Fruit fly (Drosophila melanogaster) whole organism, embryonic: ENCODE results near the gene sau.

Experiments
- Adf1 ChIP-seq: fragments of 200-800 bp; sonication (Bioruptor generic); IDR thresholded peaks from 2 replicates; pipeline ENCODE4 v1.3.6; 2022; ENCODE audit warnings: missing biosample characterization, missing genetic modification characterization
- B-H2 ChIP-seq: fragments of 200-800 bp; sonication (Bioruptor generic); optimal IDR thresholded peaks from 2 replicates; lab custom pipeline; 2018; ENCODE audit warnings: missing biosample characterization, mild to moderate bottlenecking, missing genetic modification characterization
- CG10267 ChIP-seq: fragments of 200-800 bp; sonication (Bioruptor generic); optimal IDR thresholded peaks from 2 replicates; lab custom pipeline; 2018; ENCODE audit warnings: missing biosample characterization, mild to moderate bottlenecking, missing genetic modification characterization, moderate library complexity
- CG10462 ChIP-seq: fragments of 200-800 bp; sonication (Bioruptor generic); optimal IDR thresholded peaks from 2 replicates; lab custom pipeline; 2016; ENCODE audit warnings: missing biosample characterization, missing genetic modification characterization
- CG11093 ChIP-seq: fragments of 200-800 bp; sonication (Bioruptor generic); IDR thresholded peaks from 3 replicates; pipeline ENCODE4 v1.3.6; 2022; ENCODE audit warnings: missing biosample characterization, missing genetic modification characterization
- CG11247 ChIP-seq: fragments of 200-800 bp; sonication (Bioruptor generic); IDR thresholded peaks from 2 replicates; pipeline ENCODE4 v1.3.6; 2022; ENCODE audit warnings: missing biosample characterization, missing genetic modification characterization
- CG13296 ChIP-seq: fragments of 200-800 bp; sonication (Bioruptor generic); optimal IDR thresholded peaks from 3 replicates; lab custom pipeline; 2018; ENCODE audit warnings: missing biosample characterization, mild to moderate bottlenecking, missing genetic modification characterization
- CG13424 ChIP-seq: fragments of 200-800 bp; sonication (Bioruptor generic); optimal IDR thresholded peaks from 2 replicates; lab custom pipeline; 2019; ENCODE audit warnings: missing biosample characterization, mild to moderate bottlenecking, missing genetic modification characterization, moderate library complexity
- CG13624 ChIP-seq: fragments of 200-800 bp; sonication (Bioruptor generic); optimal IDR thresholded peaks from 2 replicates; lab custom pipeline; 2016; ENCODE audit warnings: missing biosample characterization, missing genetic modification characterization
- CG14710 ChIP-seq: fragments of 200-800 bp; sonication (Bioruptor generic); optimal IDR thresholded peaks from 3 replicates; lab custom pipeline; 2019; ENCODE audit warnings: missing biosample characterization, mild to moderate bottlenecking, missing genetic modification characterization, moderate library complexity
- CG14965 ChIP-seq: fragments of 200-800 bp; sonication (Bioruptor generic); optimal IDR thresholded peaks from 2 replicates; lab custom pipeline; 2016; ENCODE audit warnings: missing biosample characterization, missing genetic modification characterization, borderline replicate concordance
- CG15479 ChIP-seq: fragments of 200-800 bp; sonication (Bioruptor generic); optimal IDR thresholded peaks from 3 replicates; lab custom pipeline; 2019; ENCODE audit warnings: missing biosample characterization, mild to moderate bottlenecking, missing genetic modification characterization, moderate library complexity
- CG15514 ChIP-seq: fragments of 200-800 bp; sonication (Bioruptor generic); optimal IDR thresholded peaks from 3 replicates; lab custom pipeline; 2017; ENCODE audit warnings: missing biosample characterization, missing genetic modification characterization, mild to moderate bottlenecking, moderate library complexity, missing genetic modification reagents
- CG16813 ChIP-seq: fragments of 200-800 bp; sonication (Bioruptor generic); IDR thresholded peaks from 3 replicates; pipeline ENCODE4 v1.3.6; 2022; ENCODE audit warnings: missing biosample characterization, missing genetic modification characterization; ENCODE audit not compliant: partially characterized antibody
- CG16863 ChIP-seq: fragments of 200-800 bp; sonication (Bioruptor generic); optimal IDR thresholded peaks from 3 replicates; lab custom pipeline; 2016; ENCODE audit warnings: missing biosample characterization, missing genetic modification characterization
- CG2875 ChIP-seq: fragments of 200-800 bp; sonication (Bioruptor generic); optimal IDR thresholded peaks from 2 replicates; lab custom pipeline; 2017; ENCODE audit warnings: missing biosample characterization, mild to moderate bottlenecking, missing genetic modification characterization, missing genetic modification reagents
- CG30020 ChIP-seq: fragments of 200-800 bp; optimal IDR thresholded peaks from 2 replicates; lab custom pipeline; 2019; ENCODE audit warnings: missing biosample characterization, mild to moderate bottlenecking, missing genetic modification characterization, moderate library complexity
- CG30403 ChIP-seq: fragments of 200-800 bp; sonication (Bioruptor generic); optimal IDR thresholded peaks from 3 replicates; lab custom pipeline; 2016; ENCODE audit warnings: missing biosample characterization, missing genetic modification characterization
- CG31224 ChIP-seq: fragments of 200-800 bp; sonication (Bioruptor generic); IDR thresholded peaks from 2 replicates; pipeline ENCODE4 v1.3.6; 2022; ENCODE audit warnings: missing biosample characterization, missing genetic modification characterization
- CG33213 ChIP-seq: fragments of 200-800 bp; sonication (Bioruptor generic); optimal IDR thresholded peaks from 3 replicates; lab custom pipeline; 2016; ENCODE audit warnings: missing biosample characterization, missing genetic modification characterization
- CG3407 ChIP-seq: fragments of 200-800 bp; sonication (Bioruptor generic); optimal IDR thresholded peaks from 2 replicates; lab custom pipeline; 2018; ENCODE audit warnings: missing biosample characterization, mild to moderate bottlenecking, missing genetic modification characterization
- CG4404 ChIP-seq: fragments of 200-800 bp; sonication (Bioruptor generic); IDR thresholded peaks from 2 replicates; pipeline ENCODE4 v1.3.6; 2022; ENCODE audit warnings: missing biosample characterization, missing genetic modification characterization
- CG5953 ChIP-seq: fragments of 200-800 bp; sonication (Bioruptor generic); IDR thresholded peaks from 2 replicates; pipeline ENCODE4 v1.3.6; 2022; ENCODE audit warnings: missing biosample characterization, missing genetic modification characterization
- CG6272 ChIP-seq: fragments of 200-800 bp; sonication (Bioruptor generic); IDR thresholded peaks from 2 replicates; pipeline ENCODE4 v1.3.6; 2022; ENCODE audit warnings: missing biosample characterization, missing genetic modification characterization
- CG6854 ChIP-seq: fragments of 200-800 bp; sonication (Bioruptor generic); optimal IDR thresholded peaks from 3 replicates; lab custom pipeline; 2017; ENCODE audit warnings: missing biosample characterization, mild to moderate bottlenecking, missing genetic modification characterization
- CG8089 ChIP-seq: fragments of 200-800 bp; sonication (Bioruptor generic); optimal IDR thresholded peaks from 3 replicates; lab custom pipeline; 2016; ENCODE audit warnings: missing biosample characterization, missing genetic modification characterization
- CG8388 ChIP-seq: fragments of 200-800 bp; sonication (Bioruptor generic); optimal IDR thresholded peaks from 2 replicates; lab custom pipeline; 2019; ENCODE audit warnings: missing biosample characterization, mild to moderate bottlenecking, missing genetic modification characterization, moderate library complexity
- CHES-1-like ChIP-seq: fragments of 200-800 bp; sonication (Bioruptor generic); optimal IDR thresholded peaks from 2 replicates; lab custom pipeline; 2016; ENCODE audit warnings: missing biosample characterization, missing genetic modification characterization
- Dbx ChIP-seq: fragments of 200-800 bp; sonication (Bioruptor generic); IDR thresholded peaks from 3 replicates; pipeline ENCODE4 v1.3.6; 2022; ENCODE audit warnings: missing biosample characterization, missing genetic modification characterization
- Fer3 ChIP-seq: fragments of 200-800 bp; sonication (Bioruptor generic); optimal IDR thresholded peaks from 2 replicates; lab custom pipeline; 2018; ENCODE audit warnings: missing biosample characterization, mild to moderate bottlenecking, missing genetic modification characterization, moderate library complexity
- Hr78 ChIP-seq, 2 experiments: fragments of 200-800 bp in 1 of 2; fragments of >200 bp in 1 of 2; sonication (Bioruptor generic) in 1 of 2; optimal IDR thresholded peaks; 2 replicates each; lab custom pipeline; 2017 to 2019; ENCODE audit warnings: missing biosample characterization in 2 of 2, missing genetic modification characterization in 2 of 2, mild to moderate bottlenecking in 1 of 2, moderate library complexity in 1 of 2
- Hsf ChIP-seq: fragments of 200-800 bp; sonication (Bioruptor generic); optimal IDR thresholded peaks from 3 replicates; lab custom pipeline; 2016; ENCODE audit warnings: missing biosample characterization, missing genetic modification characterization
- Lim3 ChIP-seq: fragments of 200-800 bp; sonication (Bioruptor generic); IDR thresholded peaks from 2 replicates; pipeline ENCODE4 v1.3.6; 2022; ENCODE audit warnings: missing biosample characterization, missing genetic modification characterization
- Nf-YB ChIP-seq: fragments of 200-800 bp; sonication (Bioruptor generic); optimal IDR thresholded peaks from 3 replicates; lab custom pipeline; 2019; ENCODE audit warnings: missing biosample characterization, mild to moderate bottlenecking, missing genetic modification characterization, moderate library complexity
- NfI ChIP-seq: fragments of 200-800 bp; sonication (Bioruptor generic); optimal IDR thresholded peaks from 3 replicates; lab custom pipeline; 2018; ENCODE audit warnings: missing biosample characterization, mild to moderate bottlenecking, missing genetic modification characterization, moderate library complexity
- Rfx ChIP-seq: fragments of 200-800 bp; sonication (Bioruptor generic); IDR thresholded peaks from 2 replicates; pipeline ENCODE4 v1.3.6; 2022; ENCODE audit warnings: missing biosample characterization, missing genetic modification characterization
- Sox102F ChIP-seq: fragments of 200-800 bp; sonication (Bioruptor generic); optimal IDR thresholded peaks from 2 replicates; lab custom pipeline; 2018; ENCODE audit warnings: missing biosample characterization, mild to moderate bottlenecking, missing genetic modification characterization, moderate library complexity
- Xbp1 ChIP-seq: fragments of 200-800 bp; sonication (Bioruptor generic); optimal IDR thresholded peaks from 3 replicates; lab custom pipeline; 2016; ENCODE audit warnings: missing biosample characterization, mild to moderate bottlenecking, missing genetic modification characterization
- ara ChIP-seq: fragments of 200-800 bp; sonication (Bioruptor generic); IDR thresholded peaks from 2 replicates; pipeline ENCODE4 v1.3.6; 2022; ENCODE audit warnings: missing biosample characterization, missing genetic modification characterization
- cato ChIP-seq: fragments of 200-800 bp; sonication (Bioruptor generic); optimal IDR thresholded peaks from 2 replicates; lab custom pipeline; 2016; ENCODE audit warnings: missing biosample characterization, missing genetic modification characterization, borderline replicate concordance
- h ChIP-seq: fragments of >200 bp; optimal IDR thresholded peaks from 2 replicates; lab custom pipeline; 2017
- insv ChIP-seq, 2 experiments: fragments of 200-800 bp; sonication (Bioruptor generic); optimal IDR thresholded peaks; 3 replicates each; lab custom pipeline; 2016 to 2018; ENCODE audit warnings: missing biosample characterization in 2 of 2, missing genetic modification characterization in 2 of 2
- inv ChIP-seq: fragments of 200-800 bp; sonication (Bioruptor generic); IDR thresholded peaks from 2 replicates; pipeline ENCODE4 v1.3.6; 2022; ENCODE audit warnings: missing biosample characterization, missing genetic modification characterization; ENCODE audit not compliant: partially characterized antibody
- jumu ChIP-seq: fragments of 200-800 bp; sonication (Bioruptor generic); optimal IDR thresholded peaks from 3 replicates; lab custom pipeline; 2016; ENCODE audit warnings: missing biosample characterization, missing genetic modification characterization
- mam ChIP-seq: fragments of 200-800 bp; sonication (Bioruptor generic); optimal IDR thresholded peaks from 3 replicates; lab custom pipeline; 2016; ENCODE audit warnings: missing biosample characterization, missing genetic modification characterization
- ro ChIP-seq: fragments of 200-800 bp; sonication (Bioruptor generic); IDR thresholded peaks from 2 replicates; pipeline ENCODE4 v1.3.6; 2022; ENCODE audit warnings: missing biosample characterization, missing genetic modification characterization
- slbo ChIP-seq: fragments of 200-800 bp; sonication (Bioruptor generic); IDR thresholded peaks from 2 replicates; pipeline ENCODE4 v1.3.6; 2022; ENCODE audit warnings: missing biosample characterization, missing genetic modification characterization
- sug ChIP-seq: fragments of 200-800 bp; optimal IDR thresholded peaks from 2 replicates; lab custom pipeline; 2019; ENCODE audit warnings: missing biosample characterization, mild to moderate bottlenecking, missing genetic modification characterization, moderate library complexity
- toy ChIP-seq: fragments of 200-800 bp; sonication (Bioruptor generic); IDR thresholded peaks from 2 replicates; pipeline ENCODE4 v1.3.6; 2022; ENCODE audit warnings: missing biosample characterization, missing genetic modification characterization
- tup ChIP-seq: fragments of 200-800 bp; sonication (Bioruptor generic); optimal IDR thresholded peaks from 2 replicates; lab custom pipeline; 2016; ENCODE audit warnings: missing biosample characterization, mild to moderate bottlenecking, missing genetic modification characterization, moderate library complexity
- z ChIP-seq: fragments of 200-800 bp; sonication (Bioruptor generic); IDR thresholded peaks from 3 replicates; pipeline ENCODE4 v1.3.6; 2022; ENCODE audit warnings: missing biosample characterization, missing genetic modification characterization

The sau gene

dm6 chr2L:2180120-2180539 lies 46.0 kb upstream of the sau start (continued):
- TF ChIP-seq Nf-YB (GFP tag; lab: Kevin White, UChicago) = peak; percentile 79
- peak; percentile 21 for TF ChIP-seq CG14965 (GFP tag; lab: Kevin White, UChicago)
- TF ChIP-seq CG8388 (GFP tag; lab: Kevin White, UChicago) = peak; percentile 94
- TF ChIP-seq Lim3 = peak; percentile 76
- TF ChIP-seq Hr78 (GFP tag; optimal IDR thresholded peaks at IDR 0.05; lab: Kevin White, UChicago) = peak in 1 of 2 experiments; percentile 97
- peak; percentile 80 for TF ChIP-seq CG6272
- peak; percentile 80 for TF ChIP-seq cato (GFP tag; lab: Kevin White, UChicago)
- TF ChIP-seq Fer3 (tag; lab: Kevin White, UChicago) = peak; percentile 88
- TF ChIP-seq ara (GFP tag; lab: Robert Waterston, UW) = peak; percentile 94
- peak; percentile 92 for TF ChIP-seq CG13424
- TF ChIP-seq Hsf (GFP tag; lab: Kevin White, UChicago) = peak; percentile 75
- peak; percentile 54 for TF ChIP-seq CG10462
- peak; percentile 68 for TF ChIP-seq tup (GFP tag; lab: Kevin White, UChicago)
- peak; percentile 90 for TF ChIP-seq Xbp1 (GFP tag; lab: Kevin White, UChicago)
- peak; percentile 79 for TF ChIP-seq CG31224 (GFP tag; lab: Robert Waterston, UW)
- no peak for TF ChIP-seq B-H2 (GFP tag; lab: Kevin White, UChicago)
- no peak for TF ChIP-seq inv (GFP tag; lab: Robert Waterston, UW)
- peak; percentile 72 for TF ChIP-seq CG13296
- peak; percentile 96 for TF ChIP-seq Sox102F
- peak; percentile 76 for TF ChIP-seq CG16863
- peak; percentile 70 for TF ChIP-seq CG8089 (GFP tag; lab: Kevin White, UChicago)
- TF ChIP-seq h (lab: Kevin White, UChicago) = no peak
- TF ChIP-seq CG5953 (GFP tag; lab: Robert Waterston, UW) = peak; percentile 87
- peak; percentile 84 for TF ChIP-seq CG3407 (GFP tag; lab: Kevin White, UChicago)
- TF ChIP-seq jumu (GFP tag; lab: Kevin White, UChicago) = peak; percentile 75
- TF ChIP-seq slbo (GFP tag; lab: Robert Waterston, UW) = peak; percentile 84
- TF ChIP-seq CG15479 (GFP tag; lab: Kevin White, UChicago) = no peak
- TF ChIP-seq Rfx (GFP tag; lab: Robert Waterston, UW) = peak; percentile 88
- TF ChIP-seq ro (GFP tag; lab: Robert Waterston, UW) = peak; percentile 62; the same call in 1 of the 2 replicates
- TF ChIP-seq Dbx (GFP tag; lab: Robert Waterston, UW) = peak; percentile 84
- TF ChIP-seq Adf1 (GFP tag; lab: Robert Waterston, UW) = peak; percentile 48
- peak; percentile 84 for TF ChIP-seq CG11093
- peak; percentile 71; the same call in 2 of the 3 replicates for TF ChIP-seq z
- TF ChIP-seq CG6854 (GFP tag; lab: Kevin White, UChicago) = peak; percentile 79
- TF ChIP-seq CG11247 (GFP tag; lab: Robert Waterston, UW) = peak; percentile 67
- TF ChIP-seq CG14710 (tag; lab: Kevin White, UChicago) = peak; percentile 92
- peak; percentile 54 for TF ChIP-seq CHES-1-like (GFP tag; lab: Kevin White, UChicago)
- TF ChIP-seq NfI (GFP tag; lab: Kevin White, UChicago) = peak; percentile 79
- TF ChIP-seq mam (GFP tag; lab: Kevin White, UChicago) = peak; percentile 61
- peak; percentile 60 for TF ChIP-seq CG13624 (GFP tag; lab: Kevin White, UChicago)
- peak; percentile 91 for TF ChIP-seq CG2875 (GFP tag; lab: Kevin White, UChicago)
- no peak for TF ChIP-seq CG16813 (GFP tag; lab: Robert Waterston, UW)
- TF ChIP-seq CG30020 (tag; lab: Kevin White, UChicago) = peak; percentile 47
- peak; percentile 88 for TF ChIP-seq CG30403 (GFP tag; lab: Kevin White, UChicago)
- peak; percentile 89 for TF ChIP-seq CG10267
- no peak for TF ChIP-seq insv (GFP tag; optimal IDR thresholded peaks at IDR 0.05; lab: Kevin White, UChicago)
- TF ChIP-seq CG4404 (GFP tag; lab: Robert Waterston, UW) = peak; percentile 84
- TF ChIP-seq toy = peak; percentile 45
- TF ChIP-seq CG15514 (GFP tag; lab: Kevin White, UChicago) = peak; percentile 74
- peak; percentile 63 for TF ChIP-seq CG33213 (GFP tag; lab: Kevin White, UChicago)
- peak; percentile 3 for TF ChIP-seq sug (tag; lab: Kevin White, UChicago)
